Fruit fly (Drosophila melanogaster): Measurements from ENCODE around the gene KrT95D.

DNA sequence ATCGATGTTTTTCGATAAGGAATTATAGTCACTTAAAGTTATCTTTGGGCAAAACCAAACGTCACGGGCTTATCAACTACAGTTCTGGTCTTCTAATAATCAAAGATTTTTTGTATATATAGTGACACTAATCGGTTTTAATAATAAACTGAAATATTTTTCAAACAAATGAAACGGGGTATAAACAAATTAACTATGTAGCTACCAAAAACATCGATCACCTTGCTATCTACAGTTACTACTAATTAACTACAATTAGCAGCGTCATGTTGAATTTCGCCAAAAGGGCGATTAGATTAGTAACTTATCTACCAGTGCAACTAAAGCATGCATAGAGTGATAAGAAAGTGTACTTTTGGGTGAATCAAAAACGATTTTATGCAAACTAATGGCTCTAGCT, 40.3 kb downstream of the KrT95D start:
- no peak for TF ChIP-seq Rel (GFP tag; optimal IDR thresholded peaks at IDR 0.05)
- TF ChIP-seq Rel (tag; optimal IDR thresholded peaks at IDR 0.05): no peak
- TF ChIP-seq lola (GFP tag; optimal IDR thresholded peaks at IDR 0.05): no peak

Data from whole organism, wandering third instar larva.